Worm (Caenorhabditis elegans) whole organism, L4/young adult: ENCODE results near the gene ZK593.2.

Source experiments
- W03F9.2 ChIP-seq: fragments of 150-350 bp; optimal IDR thresholded peaks from 2 replicates; lab custom pipeline; 2014; ENCODE audit warnings: missing biosample characterization, missing genetic modification characterization
- him-1 ChIP-seq: sonication (generic microtip); optimal IDR thresholded peaks from 2 replicates; lab custom pipeline; 2016; ENCODE audit warnings: missing genotype, missing genetic modification reagents, missing genetic modification characterization, missing compliant biosample characterization

DNA sequence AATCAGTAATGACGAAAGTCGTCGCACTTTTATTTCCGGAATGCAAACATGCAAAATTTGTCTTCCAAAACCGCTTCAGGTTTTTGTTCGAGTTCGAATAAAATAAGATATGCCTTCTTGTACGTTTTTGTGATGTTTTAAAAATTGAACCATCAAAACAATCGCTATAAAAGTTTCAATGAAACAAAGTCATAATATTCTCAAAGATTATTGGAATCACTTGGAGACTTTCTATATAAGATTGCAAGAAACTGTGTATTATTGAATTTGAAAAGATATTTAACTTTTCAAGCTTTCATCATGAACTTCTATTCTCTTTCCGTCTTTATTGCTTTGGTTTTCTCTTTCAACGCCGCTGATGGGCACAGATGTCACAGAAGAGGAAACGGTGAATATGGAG lies 36.3 kb upstream of the ZK593.2 start, which contains the start of gene fipr-14:
- TF ChIP-seq him-1 (no peak), W03F9.2 (tag; lab: Kevin White, UChicago) (no peak)
